Fruit fly (Drosophila melanogaster) whole organism, embryonic: Measurements from ENCODE around the gene SCaMC.

Source experiments
- Adf1 ChIP-seq: fragments of 200-800 bp; sonication (Bioruptor generic); IDR thresholded peaks from 2 replicates; pipeline ENCODE4 v1.3.6; 2022; ENCODE audit warnings: missing biosample characterization, missing genetic modification characterization
- Asciz ChIP-seq: fragments of 200-800 bp; sonication (Bioruptor generic); optimal IDR thresholded peaks from 2 replicates; lab custom pipeline; 2017; ENCODE audit warnings: missing biosample characterization, mild to moderate bottlenecking, missing genetic modification characterization, missing genetic modification reagents
- CG10209 ChIP-seq: fragments of 200-800 bp; sonication (Bioruptor generic); optimal IDR thresholded peaks from 3 replicates; lab custom pipeline; 2017; ENCODE audit warnings: missing biosample characterization, mild to moderate bottlenecking, missing genetic modification characterization, missing genetic modification reagents
- CG10267 ChIP-seq: fragments of 200-800 bp; sonication (Bioruptor generic); optimal IDR thresholded peaks from 2 replicates; lab custom pipeline; 2018; ENCODE audit warnings: missing biosample characterization, mild to moderate bottlenecking, missing genetic modification characterization, moderate library complexity
- CG10565 ChIP-seq: fragments of 200-800 bp; sonication (Bioruptor generic); optimal IDR thresholded peaks from 3 replicates; lab custom pipeline; 2016; ENCODE audit warnings: missing biosample characterization, mild to moderate bottlenecking, missing genetic modification characterization
- CG11695 ChIP-seq: fragments of 200-800 bp; sonication (Bioruptor generic); IDR thresholded peaks from 3 replicates; pipeline ENCODE4 v1.3.6; 2022; ENCODE audit warnings: missing biosample characterization, missing genetic modification characterization
- CG11723 ChIP-seq: fragments of 200-800 bp; sonication (Bioruptor generic); optimal IDR thresholded peaks from 2 replicates; lab custom pipeline; 2017; ENCODE audit warnings: missing biosample characterization, mild to moderate bottlenecking, missing genetic modification characterization
- CG15514 ChIP-seq: fragments of 200-800 bp; sonication (Bioruptor generic); optimal IDR thresholded peaks from 3 replicates; lab custom pipeline; 2017; ENCODE audit warnings: missing biosample characterization, missing genetic modification characterization, mild to moderate bottlenecking, moderate library complexity, missing genetic modification reagents
- CG17186 ChIP-seq: fragments of 200-800 bp; sonication (Bioruptor generic); optimal IDR thresholded peaks from 3 replicates; lab custom pipeline; 2017; ENCODE audit warnings: missing biosample characterization, missing genetic modification reagents, missing genetic modification characterization
- CG17802 ChIP-seq: fragments of 200-800 bp; sonication (Bioruptor generic); optimal IDR thresholded peaks from 2 replicates; lab custom pipeline; 2018; ENCODE audit warnings: missing biosample characterization, mild to moderate bottlenecking, missing genetic modification characterization, moderate library complexity
- CG18262 ChIP-seq: fragments of 200-800 bp; optimal IDR thresholded peaks from 3 replicates; lab custom pipeline; 2019; ENCODE audit warnings: missing biosample characterization, mild to moderate bottlenecking, missing genetic modification characterization, moderate library complexity
- CG2712 ChIP-seq: fragments of 200-800 bp; optimal IDR thresholded peaks from 3 replicates; lab custom pipeline; 2019; ENCODE audit warnings: missing biosample characterization, mild to moderate bottlenecking, missing genetic modification characterization, moderate library complexity
- CG33557 ChIP-seq: fragments of 200-800 bp; sonication (Bioruptor generic); optimal IDR thresholded peaks from 2 replicates; lab custom pipeline; 2019; ENCODE audit warnings: missing biosample characterization, mild to moderate bottlenecking, missing genetic modification characterization, moderate library complexity
- CG4404 ChIP-seq: fragments of 200-800 bp; sonication (Bioruptor generic); IDR thresholded peaks from 2 replicates; pipeline ENCODE4 v1.3.6; 2022; ENCODE audit warnings: missing biosample characterization, missing genetic modification characterization
- CG6813 ChIP-seq: fragments of 200-800 bp; sonication (Bioruptor generic); optimal IDR thresholded peaks from 2 replicates; lab custom pipeline; 2017; ENCODE audit warnings: missing biosample characterization, missing genetic modification characterization, mild to moderate bottlenecking, moderate library complexity, missing genetic modification reagents
- CG7786 ChIP-seq: fragments of 200-800 bp; sonication (Bioruptor generic); optimal IDR thresholded peaks from 2 replicates; lab custom pipeline; 2016; ENCODE audit warnings: missing biosample characterization, missing genetic modification characterization
- CG7928 ChIP-seq: fragments of 200-800 bp; sonication (Bioruptor generic); optimal IDR thresholded peaks from 2 replicates; lab custom pipeline; 2017; ENCODE audit warnings: missing biosample characterization, mild to moderate bottlenecking, missing genetic modification characterization
- CG9932 ChIP-seq: fragments of 200-800 bp; sonication (Bioruptor generic); IDR thresholded peaks from 2 replicates; pipeline ENCODE4 v1.3.6; 2022; ENCODE audit warnings: missing biosample characterization, missing genetic modification characterization
- Eip74EF ChIP-seq, 2 experiments: fragments of 200-800 bp in 1 of 2; fragments of >200 bp in 1 of 2; sonication (Bioruptor generic) in 1 of 2; optimal IDR thresholded peaks; 2 replicates each; lab custom pipeline; 2017 to 2019; ENCODE audit warnings: missing biosample characterization in 2 of 2, missing genetic modification characterization in 2 of 2, mild to moderate bottlenecking in 1 of 2, moderate library complexity in 1 of 2
- Fer3 ChIP-seq: fragments of 200-800 bp; sonication (Bioruptor generic); optimal IDR thresholded peaks from 2 replicates; lab custom pipeline; 2018; ENCODE audit warnings: missing biosample characterization, mild to moderate bottlenecking, missing genetic modification characterization, moderate library complexity
- HHEX ChIP-seq: fragments of 200-800 bp; sonication (Bioruptor generic); optimal IDR thresholded peaks from 3 replicates; lab custom pipeline; 2017; ENCODE audit warnings: missing biosample characterization, mild to moderate bottlenecking, missing genetic modification characterization, missing genetic modification reagents
- Nf-YB ChIP-seq: fragments of 200-800 bp; sonication (Bioruptor generic); optimal IDR thresholded peaks from 3 replicates; lab custom pipeline; 2019; ENCODE audit warnings: missing biosample characterization, mild to moderate bottlenecking, missing genetic modification characterization, moderate library complexity
- Nf-YC ChIP-seq: fragments of 200-800 bp; optimal IDR thresholded peaks from 3 replicates; lab custom pipeline; 2019; ENCODE audit warnings: missing biosample characterization, mild to moderate bottlenecking, missing genetic modification characterization, moderate library complexity
- Optix ChIP-seq: fragments of 200-800 bp; sonication (Bioruptor generic); IDR thresholded peaks from 3 replicates; pipeline ENCODE4 v1.3.6; 2022; ENCODE audit warnings: missing biosample characterization, missing genetic modification characterization
- Sry-δ ChIP-seq: fragments of 200-800 bp; sonication (Bioruptor generic); optimal IDR thresholded peaks from 2 replicates; lab custom pipeline; 2016; ENCODE audit warnings: missing biosample characterization, missing genetic modification characterization
- Xrp1 ChIP-seq: fragments of 200-800 bp; sonication (Bioruptor generic); IDR thresholded peaks from 2 replicates; pipeline ENCODE4 v1.3.6; 2022; ENCODE audit warnings: missing biosample characterization, missing genetic modification characterization
- bsh ChIP-seq, 2 experiments: fragments of 200-800 bp; sonication (Bioruptor generic); optimal IDR thresholded peaks; 2 replicates each; lab custom pipeline; 2017 to 2018; ENCODE audit warnings: mild to moderate bottlenecking in 2 of 2, missing biosample characterization in 2 of 2, missing genetic modification characterization in 2 of 2, moderate library complexity in 1 of 2
- dimm ChIP-seq: fragments of 200-800 bp; sonication (Bioruptor generic); IDR thresholded peaks from 2 replicates; pipeline ENCODE4 v1.3.6; 2022; ENCODE audit warnings: missing biosample characterization, missing genetic modification characterization
- dmrt11E ChIP-seq: fragments of 200-800 bp; sonication (Bioruptor generic); optimal IDR thresholded peaks from 3 replicates; lab custom pipeline; 2018; ENCODE audit warnings: missing biosample characterization, mild to moderate bottlenecking, missing genetic modification characterization, moderate library complexity
- dysf ChIP-seq: fragments of 200-800 bp; sonication (Bioruptor generic); IDR thresholded peaks from 3 replicates; pipeline ENCODE4 v1.3.6; 2022; ENCODE audit warnings: missing biosample characterization, missing genetic modification characterization
- fd102C ChIP-seq: fragments of 200-800 bp; sonication (Bioruptor generic); optimal IDR thresholded peaks from 2 replicates; lab custom pipeline; 2018; ENCODE audit warnings: missing biosample characterization, mild to moderate bottlenecking, missing genetic modification characterization, moderate library complexity
- gce ChIP-seq: fragments of 200-800 bp; sonication (Bioruptor generic); IDR thresholded peaks from 3 replicates; pipeline ENCODE4 v1.3.6; 2022; ENCODE audit warnings: missing biosample characterization, missing genetic modification characterization
- knrl ChIP-seq: fragments of 200-800 bp; sonication (Bioruptor generic); IDR thresholded peaks from 3 replicates; pipeline ENCODE4 v1.3.6; 2022; ENCODE audit warnings: missing biosample characterization, missing genetic modification characterization; ENCODE audit not compliant: partially characterized antibody
- phol ChIP-seq: fragments of 200-800 bp; sonication (Bioruptor generic); optimal IDR thresholded peaks from 3 replicates; lab custom pipeline; 2018; ENCODE audit warnings: missing biosample characterization, mild to moderate bottlenecking, missing genetic modification characterization, moderate library complexity
- sens ChIP-seq: fragments of 200-800 bp; sonication (Bioruptor generic); peaks from one replicate; lab custom pipeline; 2016; ENCODE audit warnings: missing biosample characterization, missing genetic modification characterization
- sna ChIP-seq: fragments of 200-800 bp; sonication (Bioruptor generic); IDR thresholded peaks from 2 replicates; pipeline ENCODE4 v1.3.6; 2022; ENCODE audit warnings: missing biosample characterization, missing genetic modification characterization; ENCODE audit not compliant: partially characterized antibody
- sqz ChIP-seq: fragments of 200-800 bp; sonication (Bioruptor generic); optimal IDR thresholded peaks from 3 replicates; lab custom pipeline; 2018; ENCODE audit warnings: missing biosample characterization, mild to moderate bottlenecking, missing genetic modification characterization
- zen ChIP-seq: fragments of 200-800 bp; sonication (Bioruptor generic); optimal IDR thresholded peaks from 3 replicates; lab custom pipeline; 2018; ENCODE audit warnings: missing biosample characterization, mild to moderate bottlenecking, missing genetic modification characterization, moderate library complexity

The SCaMC gene

dm6 chr3L:12453529-12453928 lies 38.9 kb upstream of the SCaMC start (continued):
- TF ChIP-seq sqz (GFP tag; lab: Kevin White, UChicago) (no peak), CG11695 (GFP tag; lab: Robert Waterston, UW) (no peak), CG18262 (tag; lab: Kevin White, UChicago) (peak; percentile 30), knrl (GFP tag; lab: Robert Waterston, UW) (no peak), Optix (GFP tag; lab: Robert Waterston, UW) (no peak), CG4404 (GFP tag; lab: Robert Waterston, UW) (peak; percentile 34; the same call in 1 of the 2 replicates), gce (no peak), sna (no peak), zen (tag; lab: Kevin White, UChicago) (peak; percentile 9), CG17802 (tag; lab: Kevin White, UChicago) (no peak), bsh (GFP tag; optimal IDR thresholded peaks at IDR 0.05; lab: Kevin White, UChicago) (no peak), phol (tag; lab: Kevin White, UChicago) (peak; percentile 9), dysf (GFP tag; lab: Robert Waterston, UW) (no peak), CG10565 (GFP tag; lab: Kevin White, UChicago) (no peak), CG2712 (tag; lab: Kevin White, UChicago) (peak; percentile 52), Asciz (GFP tag; lab: Kevin White, UChicago) (no peak), Xrp1 (peak; percentile 16; the same call in 1 of the 2 replicates), CG33557 (peak; percentile 11), CG10267 (tag; lab: Kevin White, UChicago) (peak; percentile 16), fd102C (GFP tag; lab: Kevin White, UChicago) (peak; percentile 8)

DNA sequence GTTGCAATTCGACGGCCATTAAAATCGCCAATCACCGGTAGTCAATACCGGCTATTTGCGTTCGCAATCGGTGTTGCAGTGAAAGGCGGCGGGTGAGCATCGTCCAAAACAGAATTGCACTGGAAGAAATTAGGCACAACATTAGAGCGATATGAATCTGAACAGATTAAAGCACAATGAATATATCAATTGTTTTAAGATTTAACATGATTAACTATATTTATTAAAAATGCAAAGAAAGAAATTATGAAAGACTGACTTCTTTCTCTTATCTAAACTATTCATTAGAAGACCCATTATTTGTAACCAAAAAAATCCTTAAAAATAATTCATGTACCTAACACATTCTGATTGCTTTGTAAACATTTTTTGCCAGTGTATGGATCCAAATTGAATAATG lies 32.9 kb upstream of the SCaMC start:
- TF ChIP-seq sens (GFP tag; lab: Kevin White, UChicago) (peak; percentile 33), HHEX (GFP tag; lab: Kevin White, UChicago) (no peak), dmrt11E (peak; percentile 21)

dm6 chr3L:12447081-12447480 lies 32.4 kb upstream of the SCaMC start:
- TF ChIP-seq knrl (GFP tag; lab: Robert Waterston, UW) (no peak), Nf-YB (GFP tag; lab: Kevin White, UChicago) (peak; percentile 82), CG9932 (GFP tag; lab: Robert Waterston, UW) (no peak), fd102C (GFP tag; lab: Kevin White, UChicago) (no peak), CG11723 (GFP tag; lab: Kevin White, UChicago) (no peak), Nf-YC (peak; percentile 70), Fer3 (tag; lab: Kevin White, UChicago) (no peak), CG15514 (GFP tag; lab: Kevin White, UChicago) (no peak), Adf1 (GFP tag; lab: Robert Waterston, UW) (no peak), Eip74EF (GFP tag; optimal IDR thresholded peaks at IDR 0.05; lab: Kevin White, UChicago) (no peak), CG6813 (GFP tag; lab: Kevin White, UChicago) (no peak), Sry-δ (GFP tag; lab: Kevin White, UChicago) (no peak), CG7928 (GFP tag; lab: Kevin White, UChicago) (no peak), CG7786 (GFP tag; lab: Kevin White, UChicago) (no peak), CG10209 (GFP tag; lab: Kevin White, UChicago) (no peak), dimm (GFP tag; lab: Robert Waterston, UW) (no peak), CG17186 (GFP tag; lab: Kevin White, UChicago) (no peak)
- TF ChIP-seq, all 482 proteins: peak for 2
